Fruit fly (Drosophila melanogaster) Kc167 (cell line): ENCODE data around the gene CG6628.

ENCODE experiments used
- Myc ChIP-seq: fragments of >200 bp; optimal IDR thresholded peaks from 2 replicates; lab custom pipeline; 2017; ENCODE audit warnings: missing external identifiers
- Sin3A ChIP-seq: fragments of >200 bp; optimal IDR thresholded peaks from 2 replicates; lab custom pipeline; 2018; ENCODE audit warnings: missing external identifiers
- h ChIP-seq: fragments of >200 bp; optimal IDR thresholded peaks from 3 replicates; lab custom pipeline; 2018; ENCODE audit warnings: missing external identifiers
- psq ChIP-seq: fragments of >200 bp; optimal IDR thresholded peaks from 2 replicates; lab custom pipeline; 2017; ENCODE audit warnings: missing external identifiers
- ttk ChIP-seq: sonication (Bioruptor generic); optimal IDR thresholded peaks from 2 replicates; lab custom pipeline; 2017; ENCODE audit warnings: missing external identifiers

dm6 chr3L:10186893-10187292, 20.1 kb upstream of the CG6628 start:
- TF ChIP-seq ttk (lab: Kevin White, UChicago) (no peak), Myc (lab: Kevin White, UChicago) (no peak), psq (lab: Kevin White, UChicago) (no peak), h (no peak), Sin3A (lab: Kevin White, UChicago) (no peak)
